Worm (Caenorhabditis elegans) whole organism, L4 larva: ENCODE data around the gene best-20.

ENCODE experiments used
- R02D3.7 ChIP-seq: fragments of 150-350 bp; sonication (generic microtip); optimal IDR thresholded peaks from 3 replicates; lab custom pipeline; 2014; ENCODE audit warnings: missing biosample characterization, missing genetic modification characterization
- dve-1 ChIP-seq: sonication (generic microtip); optimal IDR thresholded peaks from 2 replicates; lab custom pipeline; 2017; ENCODE audit warnings: antibody characterized with exemption, mild to moderate bottlenecking, missing genetic modification characterization, missing compliant biosample characterization; ENCODE audit not compliant: insufficient read depth
- fos-1 ChIP-seq: fragments of 150-350 bp; optimal IDR thresholded peaks from 2 replicates; lab custom pipeline; 2014; ENCODE audit warnings: missing biosample characterization, missing genetic modification characterization
- nhr-25 ChIP-seq: sonication (generic microtip); optimal IDR thresholded peaks from 2 replicates; lab custom pipeline; 2017; ENCODE audit warnings: missing genetic modification characterization, mild to moderate bottlenecking, missing compliant biosample characterization, antibody characterized with exemption, moderate library complexity, borderline replicate concordance; ENCODE audit not compliant: insufficient read depth
- zfp-3 ChIP-seq: fragments of 200-800 bp; sonication (Bioruptor generic); conservative IDR thresholded peaks from 2 replicates; pipeline ENCODE4 v1.3.6; 2022; ENCODE audit warnings: missing genetic modification reagents, missing genetic modification characterization, missing compliant biosample characterization

ce11 chrIV:3794437-3794836 lies 38.4 kb downstream of the best-20 start, which contains the start of gene K09B3.1:
- TF ChIP-seq dve-1 (tag; lab: Kevin White, UChicago) (no peak), zfp-3 (no peak), nhr-25 (tag; lab: Kevin White, UChicago) (no peak), R02D3.7 (no peak), fos-1 (no peak)
